Worm (Caenorhabditis elegans) whole organism, mixed stage, embryonic: ENCODE measurements around the gene C06A1.3.

ENCODE experiments used
- M03D4.4 ChIP-seq: sonication (generic microtip); optimal IDR thresholded peaks from 2 replicates; lab custom pipeline; 2017; ENCODE audit warnings: mild to moderate bottlenecking, missing genetic modification characterization, missing compliant biosample characterization
- bed-3 ChIP-seq: fragments of 200-800 bp; sonication (Bioruptor generic); optimal IDR thresholded peaks from 3 replicates; lab custom pipeline; 2018; ENCODE audit warnings: mild to moderate bottlenecking, missing genetic modification characterization, moderate library complexity, missing compliant biosample characterization
- blmp-1 ChIP-seq: fragments of 150-350 bp; optimal IDR thresholded peaks from 2 replicates; lab custom pipeline; 2014; ENCODE audit warnings: missing biosample characterization, missing genetic modification characterization
- ceh-39 ChIP-seq: fragments of 150-350 bp; optimal IDR thresholded peaks from 2 replicates; lab custom pipeline; 2014; ENCODE audit warnings: missing biosample characterization, missing genetic modification characterization
- ceh-43 ChIP-seq: fragments of 200-800 bp; sonication (Bioruptor generic); optimal IDR thresholded peaks from 2 replicates; lab custom pipeline; 2018; ENCODE audit warnings: mild to moderate bottlenecking, missing genetic modification characterization, moderate library complexity, missing compliant biosample characterization
- ceh-83 ChIP-seq: fragments of 200-800 bp; sonication (Bioruptor generic); optimal IDR thresholded peaks from 2 replicates; lab custom pipeline; 2018; ENCODE audit warnings: mild to moderate bottlenecking, missing genetic modification characterization, missing compliant biosample characterization
- ces-1 ChIP-seq: fragments of 150-350 bp; optimal IDR thresholded peaks from 2 replicates; lab custom pipeline; 2014; ENCODE audit warnings: missing biosample characterization, missing genetic modification reagents, missing genetic modification characterization
- cnd-1 ChIP-seq: fragments of 200-800 bp; sonication (Bioruptor generic); optimal IDR thresholded peaks from 2 replicates; lab custom pipeline; 2018; ENCODE audit warnings: mild to moderate bottlenecking, missing genetic modification characterization, missing compliant biosample characterization
- drap-1 ChIP-seq: fragments of 200-800 bp; sonication (Bioruptor generic); optimal IDR thresholded peaks from 3 replicates; lab custom pipeline; 2018; ENCODE audit warnings: mild to moderate bottlenecking, missing genetic modification characterization, missing compliant biosample characterization
- elt-1 ChIP-seq: sonication (generic microtip); optimal IDR thresholded peaks from 2 replicates; lab custom pipeline; 2017; ENCODE audit warnings: missing genetic modification characterization, mild to moderate bottlenecking, missing compliant biosample characterization, antibody characterized with exemption, moderate library complexity, borderline replicate concordance; ENCODE audit not compliant: insufficient read depth
- elt-3 ChIP-seq: fragments of 150-350 bp; optimal IDR thresholded peaks from 2 replicates; lab custom pipeline; 2014; ENCODE audit warnings: missing biosample characterization, missing genetic modification characterization
- flh-1 ChIP-seq: fragments of 200-800 bp; sonication (Bioruptor generic); optimal IDR thresholded peaks from 2 replicates; lab custom pipeline; 2018; ENCODE audit warnings: mild to moderate bottlenecking, missing genetic modification characterization, moderate library complexity, missing compliant biosample characterization
- ham-2 ChIP-seq: fragments of 200-800 bp; sonication (Bioruptor generic); optimal IDR thresholded peaks from 2 replicates; lab custom pipeline; 2018; ENCODE audit warnings: mild to moderate bottlenecking, missing genetic modification characterization, missing compliant biosample characterization
- hlh-1 ChIP-seq: fragments of 150-350 bp; optimal IDR thresholded peaks from 2 replicates; lab custom pipeline; 2014; ENCODE audit warnings: missing biosample characterization, missing genetic modification reagents, missing genetic modification characterization
- lin-13 ChIP-seq: fragments of 150-350 bp; optimal IDR thresholded peaks from 2 replicates; lab custom pipeline; 2014; ENCODE audit warnings: missing biosample characterization, missing genetic modification characterization
- lin-32 ChIP-seq: fragments of 200-800 bp; sonication (Bioruptor generic); optimal IDR thresholded peaks from 2 replicates; lab custom pipeline; 2018; ENCODE audit warnings: mild to moderate bottlenecking, missing genetic modification characterization, missing compliant biosample characterization
- lsy-2 ChIP-seq: fragments of 150-350 bp; optimal IDR thresholded peaks from 2 replicates; lab custom pipeline; 2014; ENCODE audit warnings: missing biosample characterization, missing genetic modification characterization
- mab-5 ChIP-seq: fragments of 150-350 bp; optimal IDR thresholded peaks from 2 replicates; lab custom pipeline; 2014; ENCODE audit warnings: missing biosample characterization, missing genetic modification characterization
- mep-1 ChIP-seq: fragments of 150-350 bp; optimal IDR thresholded peaks from 2 replicates; lab custom pipeline; 2017; ENCODE audit warnings: missing biosample characterization, missing genetic modification reagents, missing genetic modification characterization, inconsistent platforms
- mls-2 ChIP-seq: sonication (generic microtip); optimal IDR thresholded peaks from 2 replicates; lab custom pipeline; 2016; ENCODE audit warnings: mild to moderate bottlenecking, missing genetic modification characterization, moderate library complexity, missing compliant biosample characterization
- nhr-12 ChIP-seq: fragments of 150-350 bp; optimal IDR thresholded peaks from 2 replicates; lab custom pipeline; 2014; ENCODE audit warnings: missing biosample characterization, missing genetic modification characterization
- nhr-2 ChIP-seq: fragments of 150-350 bp; optimal IDR thresholded peaks from 2 replicates; lab custom pipeline; 2014; ENCODE audit warnings: missing biosample characterization, missing genetic modification characterization
- nhr-237 ChIP-seq: fragments of 150-350 bp; optimal IDR thresholded peaks from 2 replicates; lab custom pipeline; 2014; ENCODE audit warnings: missing biosample characterization, missing genetic modification characterization
- nhr-76 ChIP-seq: sonication (generic microtip); optimal IDR thresholded peaks from 2 replicates; lab custom pipeline; 2017; ENCODE audit warnings: missing biosample characterization, missing genetic modification characterization
- pha-4 ChIP-seq: fragments of 150-350 bp; optimal IDR thresholded peaks from 2 replicates; lab custom pipeline; 2018; ENCODE audit warnings: missing biosample characterization, missing genetic modification reagents, missing genetic modification characterization
- sem-2 ChIP-seq: fragments of 200-800 bp; sonication (Bioruptor generic); optimal IDR thresholded peaks from 2 replicates; lab custom pipeline; 2018; ENCODE audit warnings: mild to moderate bottlenecking, missing genetic modification characterization, missing compliant biosample characterization
- snpc-4 ChIP-seq: fragments of 150-350 bp; optimal IDR thresholded peaks from 2 replicates; lab custom pipeline; 2014; ENCODE audit warnings: missing biosample characterization, missing genetic modification characterization
- sptf-1 ChIP-seq: sonication (generic microtip); optimal IDR thresholded peaks from 2 replicates; lab custom pipeline; 2017; ENCODE audit warnings: mild to moderate bottlenecking, missing genetic modification characterization, moderate library complexity, missing compliant biosample characterization
- tbx-8 ChIP-seq: fragments of 200-800 bp; sonication (Bioruptor generic); optimal IDR thresholded peaks from 2 replicates; lab custom pipeline; 2018; ENCODE audit warnings: mild to moderate bottlenecking, missing genetic modification characterization, moderate library complexity, missing compliant biosample characterization
- unc-120 ChIP-seq: sonication (generic microtip); optimal IDR thresholded peaks from 2 replicates; lab custom pipeline; 2017; ENCODE audit warnings: missing genetic modification characterization, missing compliant biosample characterization; ENCODE audit not compliant: poor library complexity, severe bottlenecking
- unc-39 ChIP-seq: fragments of 150-350 bp; optimal IDR thresholded peaks from 2 replicates; lab custom pipeline; 2014; ENCODE audit warnings: missing biosample characterization, missing genetic modification characterization
- unc-62 ChIP-seq: fragments of 150-350 bp; optimal IDR thresholded peaks from 2 replicates; lab custom pipeline; 2014; ENCODE audit warnings: missing biosample characterization, missing genetic modification reagents, missing genetic modification characterization
- zip-8 ChIP-seq: fragments of 150-350 bp; optimal IDR thresholded peaks from 2 replicates; lab custom pipeline; 2014; ENCODE audit warnings: missing biosample characterization, missing genetic modification characterization
- ztf-11 ChIP-seq: fragments of 150-350 bp; optimal IDR thresholded peaks from 2 replicates; lab custom pipeline; 2014; ENCODE audit warnings: missing biosample characterization, missing genetic modification characterization

Gene C06A1.3

DNA sequence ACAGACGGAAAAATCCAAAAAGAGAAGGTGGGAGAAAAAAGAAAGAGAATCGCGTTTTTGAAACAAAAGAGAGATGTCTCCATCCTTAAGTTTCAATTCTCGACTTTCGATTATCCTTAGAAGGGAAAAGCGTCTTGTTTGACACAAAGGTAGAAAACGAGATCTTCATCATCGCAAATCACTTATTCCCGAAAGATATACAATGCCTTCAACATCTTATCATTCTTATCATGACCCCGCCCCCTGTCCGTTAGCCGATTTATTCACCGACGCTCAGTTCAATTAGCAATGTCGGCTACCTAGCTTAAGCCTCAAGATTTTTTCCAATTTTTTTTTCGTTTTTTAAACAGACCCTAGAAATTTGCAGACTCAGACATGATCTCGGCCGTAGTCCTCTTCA lies 26.9 kb downstream of the C06A1.3 start, which contains the start of gene C14A4.9:
C14A4.9 (plus strand) TSS at position 368 of the 400 bp plus-strand sequence.
- peak; percentile 79 for TF ChIP-seq elt-3 (tag; lab: Kevin White, UChicago)
- no peak for TF ChIP-seq unc-62 (GFP tag; lab: Kevin White, UChicago)
- no peak for TF ChIP-seq nhr-76 (tag; lab: Kevin White, UChicago)
- TF ChIP-seq nhr-237: no peak

DNA sequence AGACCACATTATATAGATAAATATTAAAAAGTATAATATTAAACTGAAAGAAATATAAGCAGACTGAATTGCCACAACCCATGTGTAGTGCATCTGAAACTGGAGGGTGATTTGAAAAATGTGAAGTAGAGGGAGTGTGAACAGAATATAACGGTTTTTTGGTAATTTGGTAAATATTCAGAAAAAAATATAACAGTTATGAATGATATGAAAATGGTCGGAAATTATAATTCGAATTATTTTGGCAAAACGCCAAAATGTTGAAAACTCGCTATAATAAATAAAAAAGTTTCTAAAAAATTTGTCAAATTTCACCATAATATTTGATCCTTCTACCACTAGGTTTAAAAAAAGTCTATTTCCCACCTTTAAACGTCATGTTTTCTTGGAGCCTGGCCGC lies 30.1 kb downstream of the C06A1.3 start, which contains the start of gene srv-2:
srv-2 (minus strand) TSS at position 101 of the 400 bp plus-strand sequence.
- TF ChIP-seq elt-1 (tag; lab: Kevin White, UChicago) (no peak), tbx-8 (GFP tag; lab: Kevin White, UChicago) (no peak), ceh-39 (tag; lab: Kevin White, UChicago) (no peak), mab-5 (no peak), snpc-4 (tag; lab: Kevin White, UChicago) (no peak), sptf-1 (tag; lab: Kevin White, UChicago) (no peak), M03D4.4 (no peak), nhr-2 (tag; lab: Kevin White, UChicago) (no peak), mls-2 (no peak), mep-1 (tag; lab: Kevin White, UChicago) (no peak), ceh-43 (no peak), hlh-1 (no peak), drap-1 (GFP tag; lab: Kevin White, UChicago) (no peak), nhr-76 (tag; lab: Kevin White, UChicago) (no peak)

DNA sequence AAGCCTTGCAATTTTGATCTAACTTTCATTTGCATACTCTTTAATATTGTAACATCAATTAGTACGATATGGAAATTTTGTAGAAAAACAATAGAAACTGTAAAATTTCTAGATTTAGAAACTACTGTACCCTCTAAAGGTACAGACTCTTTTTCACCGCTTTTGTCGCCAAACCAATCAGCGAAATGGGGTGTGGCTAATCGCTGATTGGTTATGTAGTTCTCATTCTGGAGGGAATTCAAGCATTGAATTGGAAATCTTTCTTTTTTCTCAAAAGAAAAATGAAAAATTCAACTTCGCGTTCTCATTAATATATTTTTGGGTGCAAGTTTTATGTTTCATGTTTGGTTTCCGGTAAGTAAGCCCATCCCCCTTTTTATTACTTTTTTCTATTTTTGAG lies 31.5 kb downstream of the C06A1.3 start:
- no peak for TF ChIP-seq zip-8 (tag; lab: Kevin White, UChicago)
- TF ChIP-seq lin-13 (tag; lab: Kevin White, UChicago): no peak
- no peak for TF ChIP-seq flh-1
- TF ChIP-seq lin-32: no peak
- TF ChIP-seq mep-1 (tag; lab: Kevin White, UChicago): no peak
- TF ChIP-seq hlh-1: no peak
- TF ChIP-seq bed-3 (GFP tag; lab: Kevin White, UChicago): no peak
- TF ChIP-seq blmp-1 (tag; lab: Kevin White, UChicago): no peak
- no peak for TF ChIP-seq pha-4 (tag; lab: Kevin White, UChicago)

DNA sequence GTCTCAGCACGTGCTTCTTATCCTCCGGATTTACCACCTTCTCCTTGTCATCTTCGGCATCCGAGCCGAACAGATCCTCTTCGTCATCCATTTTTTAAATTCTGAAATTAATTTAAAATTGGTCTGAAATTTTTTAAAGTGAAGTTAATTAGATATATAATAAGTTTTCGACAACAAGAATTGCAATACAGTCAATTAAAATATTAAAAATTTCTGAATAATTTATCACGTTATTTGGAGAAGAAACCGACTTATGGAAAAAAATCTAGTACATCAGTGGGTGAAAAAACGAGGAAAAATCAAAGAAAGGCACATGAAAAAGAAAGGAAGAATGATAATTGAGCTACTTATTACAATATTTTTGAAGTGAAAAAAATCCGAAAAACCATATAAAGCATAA lies 33.4 kb downstream of the C06A1.3 start, which contains the start of gene taf-13:
taf-13 (minus strand) TSS at position 101 of the 400 bp plus-strand sequence.
- TF ChIP-seq ceh-43 (no peak), sptf-1 (tag; lab: Kevin White, UChicago) (no peak), nhr-12 (tag; lab: Kevin White, UChicago) (no peak), hlh-1 (no peak), flh-1 (no peak), elt-3 (tag; lab: Kevin White, UChicago) (no peak), M03D4.4 (no peak), nhr-2 (tag; lab: Kevin White, UChicago) (no peak), cnd-1 (tag; lab: Kevin White, UChicago) (no peak), nhr-76 (tag; lab: Kevin White, UChicago) (no peak), ztf-11 (no peak), mls-2 (no peak), lsy-2 (tag; lab: Kevin White, UChicago) (no peak), snpc-4 (tag; lab: Kevin White, UChicago) (no peak), sem-2 (GFP tag; lab: Kevin White, UChicago) (no peak), lin-32 (no peak), ceh-39 (tag; lab: Kevin White, UChicago) (no peak), zip-8 (tag; lab: Kevin White, UChicago) (no peak), mab-5 (no peak), drap-1 (GFP tag; lab: Kevin White, UChicago) (no peak)

DNA sequence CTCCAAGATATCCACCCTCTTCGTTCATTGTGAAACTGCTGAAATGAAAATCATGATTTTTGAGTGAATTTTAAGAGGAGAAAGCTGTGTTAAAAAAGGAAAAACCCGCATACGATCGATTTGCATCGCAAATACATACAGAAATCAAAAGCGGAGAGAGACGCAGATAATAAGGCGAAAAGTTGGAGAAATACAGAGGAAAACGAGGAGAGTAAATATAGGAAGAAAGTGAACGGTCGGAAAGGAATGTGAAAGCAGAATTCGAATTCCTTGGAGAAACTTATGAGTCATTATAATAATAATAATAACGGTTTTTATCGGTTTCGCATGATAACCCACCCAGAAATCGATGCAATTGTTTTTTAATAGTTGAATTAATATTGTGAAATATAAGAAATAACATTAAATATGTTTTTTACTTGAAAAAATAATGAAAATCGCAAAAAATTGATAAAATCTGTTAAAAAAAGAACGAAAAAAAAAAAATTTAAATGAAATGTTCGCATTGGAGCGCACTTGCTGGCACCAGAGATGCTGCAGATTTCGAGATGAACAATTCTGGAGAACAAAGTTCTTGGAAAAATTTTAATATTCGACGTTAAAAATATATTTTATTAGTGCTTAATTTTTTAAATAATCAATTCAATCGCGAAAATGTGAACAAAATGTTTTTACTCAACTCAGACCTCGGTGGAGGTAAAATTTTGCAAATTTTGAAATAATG lies 35.3 kb downstream of the C06A1.3 start, which contains the start of gene ccm-3:
ccm-3 (minus strand) TSS at position 38 of the 724 bp plus-strand sequence.
- TF ChIP-seq unc-39 (no peak), blmp-1 (tag; lab: Kevin White, UChicago) (peak; percentile 81), lin-13 (tag; lab: Kevin White, UChicago) (no peak), tbx-8 (GFP tag; lab: Kevin White, UChicago) (no peak), hlh-1 (no peak), ham-2 (GFP tag; lab: Kevin White, UChicago) (no peak), flh-1 (no peak), sptf-1 (tag; lab: Kevin White, UChicago) (no peak), pha-4 (tag; lab: Kevin White, UChicago) (peak; percentile 25), ceh-39 (tag; lab: Kevin White, UChicago) (no peak), elt-3 (tag; lab: Kevin White, UChicago) (no peak), ceh-83 (GFP tag; lab: Kevin White, UChicago) (no peak), ces-1 (GFP tag; lab: Kevin White, UChicago) (peak; percentile 56), ztf-11 (no peak), unc-120 (tag; lab: Kevin White, UChicago) (no peak), mls-2 (no peak), snpc-4 (tag; lab: Kevin White, UChicago) (no peak), mab-5 (no peak), lsy-2 (tag; lab: Kevin White, UChicago) (no peak), nhr-76 (tag; lab: Kevin White, UChicago) (no peak)
